Worm (Caenorhabditis elegans): ENCODE results near the gene F16G10.13.

DNA sequence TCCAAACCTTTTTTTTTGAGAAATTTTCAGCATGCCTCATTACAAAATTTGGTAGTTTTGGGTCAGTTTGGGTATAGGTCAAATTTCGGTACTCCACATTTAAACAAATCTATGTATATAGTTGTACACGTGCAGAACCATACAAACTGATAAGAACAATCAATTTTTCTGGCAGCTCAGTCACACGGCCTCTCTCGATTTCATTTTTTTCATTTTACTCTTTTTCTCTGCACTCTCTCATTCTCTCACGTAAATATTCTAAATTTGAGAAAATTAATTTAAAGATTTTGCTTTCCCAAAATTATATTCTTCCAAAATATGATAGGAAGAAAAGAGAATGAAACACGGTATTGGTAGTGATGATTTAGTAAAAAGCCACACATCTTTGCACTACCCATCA, 25.4 kb upstream of the F16G10.13 start:
- TF ChIP-seq him-1 (tag; optimal IDR thresholded peaks at IDR 0.05), result no peak
- no peak for TF ChIP-seq W03F9.2 (tag; optimal IDR thresholded peaks at IDR 0.05)

Measured in whole organism, L4/young adult.